Worm (Caenorhabditis elegans) whole organism, L2 larva: Measurements from ENCODE around the gene R03H10.2.
A peak's percentile ranks its signal among the peaks of the same experiment; 100 is the strongest.

Source experiments
- C34F6.9 ChIP-seq: fragments of 150-350 bp; optimal IDR thresholded peaks from 2 replicates; lab custom pipeline; 2014; ENCODE audit warnings: missing biosample characterization, missing genetic modification characterization
- R02D3.7 ChIP-seq: fragments of 150-350 bp; optimal IDR thresholded peaks from 2 replicates; lab custom pipeline; 2014; ENCODE audit warnings: missing biosample characterization, missing genetic modification characterization
- ZK546.5 ChIP-seq: sonication (generic microtip); optimal IDR thresholded peaks from 2 replicates; lab custom pipeline; 2017; ENCODE audit warnings: missing biosample characterization, missing genetic modification characterization
- ceh-82 ChIP-seq: fragments of 150-350 bp; optimal IDR thresholded peaks from 2 replicates; lab custom pipeline; 2014; ENCODE audit warnings: missing biosample characterization, missing genetic modification characterization
- egl-27 ChIP-seq: sonication (generic microtip); optimal IDR thresholded peaks from 3 replicates; lab custom pipeline; 2017; ENCODE audit warnings: missing biosample characterization, missing genetic modification reagents, missing genetic modification characterization
- fos-1 ChIP-seq: fragments of 150-350 bp; optimal IDR thresholded peaks from 2 replicates; lab custom pipeline; 2014; ENCODE audit warnings: missing biosample characterization, missing genetic modification characterization
- lin-13 ChIP-seq: fragments of 150-350 bp; optimal IDR thresholded peaks from 2 replicates; lab custom pipeline; 2014; ENCODE audit warnings: missing biosample characterization, missing genetic modification reagents, missing genetic modification characterization
- mab-5 ChIP-seq: fragments of 150-350 bp; optimal IDR thresholded peaks from 2 replicates; lab custom pipeline; 2014; ENCODE audit warnings: missing biosample characterization, missing genetic modification characterization
- nhr-11 ChIP-seq: fragments of 150-350 bp; optimal IDR thresholded peaks from 2 replicates; lab custom pipeline; 2014; ENCODE audit warnings: missing biosample characterization, missing genetic modification characterization
- peb-1 ChIP-seq: fragments of 150-350 bp; optimal IDR thresholded peaks from 2 replicates; lab custom pipeline; 2014; ENCODE audit warnings: missing biosample characterization, missing genetic modification characterization
- snpc-4 ChIP-seq: fragments of 150-350 bp; optimal IDR thresholded peaks from 2 replicates; lab custom pipeline; 2014; ENCODE audit warnings: missing biosample characterization, missing genetic modification characterization
- unc-39 ChIP-seq: fragments of 150-350 bp; optimal IDR thresholded peaks from 2 replicates; lab custom pipeline; 2014; ENCODE audit warnings: missing biosample characterization, missing genetic modification characterization
- unc-62 ChIP-seq: fragments of 150-350 bp; optimal IDR thresholded peaks from 2 replicates; lab custom pipeline; 2014; ENCODE audit warnings: missing biosample characterization, missing genetic modification reagents, missing genetic modification characterization

ce11 chrII:4203729-4204184 is 48.2 kb downstream of the R03H10.2 start, which contains the start of gene mth-1:
- TF ChIP-seq ceh-82 (tag; lab: Kevin White, UChicago): no peak
- TF ChIP-seq unc-62 (GFP tag; lab: Kevin White, UChicago): no peak
- no peak for TF ChIP-seq mab-5
- peak; percentile 68 for TF ChIP-seq fos-1 (tag; lab: Kevin White, UChicago)
- TF ChIP-seq peb-1 (tag; lab: Kevin White, UChicago): no peak
- TF ChIP-seq egl-27 (tag; lab: Kevin White, UChicago): no peak
- no peak for TF ChIP-seq lin-13 (GFP tag; lab: Kevin White, UChicago)
- no peak for TF ChIP-seq C34F6.9 (tag; lab: Kevin White, UChicago)
- no peak for TF ChIP-seq ZK546.5 (tag; lab: Kevin White, UChicago)
- no peak for TF ChIP-seq R02D3.7 (tag; lab: Kevin White, UChicago)
- no peak for TF ChIP-seq nhr-11
- no peak for TF ChIP-seq unc-39 (tag; lab: Kevin White, UChicago)
- TF ChIP-seq snpc-4 (tag; lab: Kevin White, UChicago): no peak
